Worm (Caenorhabditis elegans) whole organism, midembryonic: ENCODE data around the gene Y55F3BR.10.

ENCODE experiments used
- T22C8.4 ChIP-seq: fragments of 200-800 bp; sonication (Bioruptor generic); IDR thresholded peaks from 2 replicates; pipeline ENCODE4 v1.3.6; 2022; ENCODE audit warnings: missing genetic modification characterization, missing compliant biosample characterization
- cog-1 ChIP-seq: sonication (generic microtip); optimal IDR thresholded peaks from 2 replicates; lab custom pipeline; 2016; ENCODE audit warnings: missing genetic modification characterization, missing compliant biosample characterization
- flt-1 ChIP-seq: fragments of 200-800 bp; sonication (Bioruptor generic); IDR thresholded peaks from 2 replicates; pipeline ENCODE4 v1.3.6; 2022; ENCODE audit warnings: missing genetic modification characterization, missing compliant biosample characterization
- klf-2 ChIP-seq: fragments of 200-800 bp; sonication (Bioruptor generic); conservative IDR thresholded peaks from 2 replicates; pipeline ENCODE4 v1.3.6; 2022; ENCODE audit warnings: missing genetic modification reagents, missing genetic modification characterization, missing compliant biosample characterization
- med-1 ChIP-seq: sonication (generic microtip); optimal IDR thresholded peaks from 2 replicates; lab custom pipeline; 2017; ENCODE audit warnings: missing genetic modification characterization, mild to moderate bottlenecking, missing compliant biosample characterization, antibody characterized with exemption, missing genetic modification reagents; ENCODE audit not compliant: insufficient read depth
- ref-1 ChIP-seq: fragments of 200-800 bp; sonication (Bioruptor generic); conservative IDR thresholded peaks from 2 replicates; pipeline ENCODE4 v1.3.6; 2022; ENCODE audit warnings: missing genetic modification reagents, missing genetic modification characterization, missing compliant biosample characterization
- tab-1 ChIP-seq: fragments of 200-800 bp; sonication (Bioruptor generic); IDR thresholded peaks from 2 replicates; pipeline ENCODE4 v1.3.6; 2022; ENCODE audit warnings: missing genetic modification characterization, missing compliant biosample characterization
- ztf-23 ChIP-seq: fragments of 200-800 bp; sonication (Bioruptor generic); IDR thresholded peaks from 2 replicates; pipeline ENCODE4 v1.3.6; 2022; ENCODE audit warnings: missing genetic modification reagents, missing genetic modification characterization, missing compliant biosample characterization
- ztf-29 ChIP-seq: fragments of 200-800 bp; sonication (Bioruptor generic); IDR thresholded peaks from 2 replicates; pipeline ENCODE4 v1.3.6; 2022; ENCODE audit warnings: missing genetic modification reagents, missing genetic modification characterization, missing compliant biosample characterization

The Y55F3BR.10 gene

ce11 chrIV:868723-869122 is 36.5 kb downstream of the Y55F3BR.10 start:
- TF ChIP-seq klf-2 (GFP tag; lab: Robert Waterston, UW), result no peak
- no peak for TF ChIP-seq cog-1
- no peak for TF ChIP-seq flt-1 (GFP tag; lab: Robert Waterston, UW)
- TF ChIP-seq ztf-23 (GFP tag; lab: Robert Waterston, UW), result no peak
- TF ChIP-seq T22C8.4 (GFP tag; lab: Robert Waterston, UW), result no peak
- no peak for TF ChIP-seq tab-1 (GFP tag; lab: Robert Waterston, UW)
- no peak for TF ChIP-seq ref-1
- TF ChIP-seq med-1 (GFP tag; lab: Kevin White, UChicago), result no peak
- TF ChIP-seq ztf-29, result no peak

- TF ChIP-seq ztf-23 (GFP tag; lab: Robert Waterston, UW) (no peak), flt-1 (GFP tag; lab: Robert Waterston, UW) (no peak), cog-1 (no peak), klf-2 (GFP tag; lab: Robert Waterston, UW) (no peak), tab-1 (GFP tag; lab: Robert Waterston, UW) (no peak), ref-1 (no peak), T22C8.4 (GFP tag; lab: Robert Waterston, UW) (no peak), ztf-29 (no peak), med-1 (GFP tag; lab: Kevin White, UChicago) (no peak)
Measured at ce11 chrIV:873174-873788, 41.0 kb downstream of the Y55F3BR.10 start.

ce11 chrIV:874677-875076 is 42.4 kb downstream of the Y55F3BR.10 start, which contains the start of gene Y55F3BR.1:
Gene Y55F3BR.1 (plus strand): TSS chrIV:874791.
- TF ChIP-seq klf-2 (GFP tag; lab: Robert Waterston, UW) (no peak), med-1 (GFP tag; lab: Kevin White, UChicago) (no peak), cog-1 (no peak), ztf-23 (GFP tag; lab: Robert Waterston, UW) (no peak), flt-1 (GFP tag; lab: Robert Waterston, UW) (no peak), ref-1 (no peak)

DNA sequence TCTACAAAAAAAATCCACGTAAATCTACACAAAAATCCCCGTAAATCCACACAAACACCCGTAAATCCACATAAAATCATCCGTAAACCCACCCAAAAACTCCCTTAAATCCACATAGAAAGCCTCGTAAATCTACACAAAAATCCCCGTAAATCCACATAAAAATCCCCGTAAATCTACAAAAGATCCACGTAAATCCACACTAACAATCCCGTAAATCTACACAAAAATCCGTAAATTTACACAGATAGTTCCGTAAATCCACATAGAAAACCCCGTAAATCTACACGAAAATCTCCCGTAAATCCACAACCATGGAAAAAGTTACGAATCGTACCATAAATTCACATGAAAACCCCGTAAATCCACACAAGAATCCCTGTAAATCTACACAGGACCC is 46.4 kb downstream of the Y55F3BR.10 start:
- TF ChIP-seq ztf-23 (GFP tag; lab: Robert Waterston, UW) (no peak), cog-1 (no peak), klf-2 (GFP tag; lab: Robert Waterston, UW) (no peak), flt-1 (GFP tag; lab: Robert Waterston, UW) (no peak)
